Fruit fly (Drosophila melanogaster) whole organism, adult: ENCODE data around the gene out.

Experiments
- CG12768 ChIP-seq: fragments of 200-800 bp; sonication (Bioruptor generic); optimal IDR thresholded peaks from 2 replicates; lab custom pipeline; 2017; ENCODE audit warnings: missing biosample characterization, missing genetic modification characterization, mild to moderate bottlenecking, moderate library complexity, missing genetic modification reagents
- CG7045 ChIP-seq: fragments of 200-800 bp; sonication (Bioruptor generic); optimal IDR thresholded peaks from 2 replicates; lab custom pipeline; 2017; ENCODE audit warnings: missing biosample characterization, mild to moderate bottlenecking, missing genetic modification characterization
- CG7101 ChIP-seq: fragments of 200-800 bp; sonication (Bioruptor generic); optimal IDR thresholded peaks from 2 replicates; lab custom pipeline; 2018; ENCODE audit warnings: missing biosample characterization, mild to moderate bottlenecking, missing genetic modification characterization, moderate library complexity
- Clk ChIP-seq: fragments of 200-800 bp; sonication (Bioruptor generic); optimal IDR thresholded peaks from 2 replicates; lab custom pipeline; 2017; ENCODE audit warnings: missing biosample characterization, missing genetic modification characterization
- Crg-1 ChIP-seq: fragments of 200-800 bp; sonication (Bioruptor generic); optimal IDR thresholded peaks from 2 replicates; lab custom pipeline; 2016; ENCODE audit warnings: missing biosample characterization, missing genetic modification characterization
- bab1 ChIP-seq: fragments of 200-800 bp; sonication (Bioruptor generic); optimal IDR thresholded peaks from 3 replicates; lab custom pipeline; 2019; ENCODE audit warnings: missing biosample characterization, mild to moderate bottlenecking, missing genetic modification characterization, moderate library complexity
- cic ChIP-seq: fragments of 200-800 bp; sonication (Bioruptor generic); optimal IDR thresholded peaks from 2 replicates; lab custom pipeline; 2017; ENCODE audit warnings: missing biosample characterization, mild to moderate bottlenecking, missing genetic modification characterization, moderate library complexity
- kay ChIP-seq: fragments of 200-800 bp; sonication (Bioruptor generic); peaks from one replicate; lab custom pipeline; 2016; ENCODE audit warnings: missing biosample characterization, missing genetic modification characterization, borderline replicate concordance
- tj ChIP-seq: fragments of 200-800 bp; sonication (Bioruptor generic); optimal IDR thresholded peaks from 3 replicates; lab custom pipeline; 2017; ENCODE audit warnings: missing biosample characterization, mild to moderate bottlenecking, missing genetic modification characterization, moderate library complexity

DNA sequence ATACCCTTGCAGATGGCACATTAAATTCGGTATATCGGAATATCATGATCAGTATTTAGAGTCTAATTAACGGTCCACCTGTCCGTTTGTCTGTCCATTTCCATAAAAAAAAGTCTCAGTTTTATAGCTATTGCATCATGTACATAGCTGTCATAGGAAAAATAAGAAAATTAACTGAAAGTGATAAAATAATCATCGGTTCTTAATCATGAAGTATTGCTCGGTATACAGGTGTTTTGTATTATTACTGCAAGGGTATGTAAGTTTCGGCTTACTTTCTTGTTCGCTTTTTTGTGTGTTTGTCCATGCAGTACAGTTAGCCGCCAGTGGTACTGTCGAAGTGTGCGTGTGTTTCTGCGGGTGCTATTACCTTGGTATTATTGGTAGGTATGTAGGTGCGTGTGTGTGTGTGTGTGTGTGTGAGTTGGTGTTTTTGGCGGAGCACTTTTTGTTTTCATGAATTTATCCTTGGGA is 32.8 kb upstream of the out start:
- TF ChIP-seq Crg-1 (no peak), bab1 (peak; percentile 37), CG12768 (GFP tag; lab: Kevin White, UChicago) (no peak), tj (GFP tag; lab: Kevin White, UChicago) (no peak), cic (GFP tag; lab: Kevin White, UChicago) (no peak), Clk (GFP tag; lab: Kevin White, UChicago) (no peak), CG7045 (no peak), kay (no peak), CG7101 (no peak)
